Worm (Caenorhabditis elegans) whole organism, L3 larva: Measurements from ENCODE around the gene R09E10.1.

ENCODE experiments used
- R02D3.7 ChIP-seq: fragments of 150-350 bp; optimal IDR thresholded peaks from 2 replicates; lab custom pipeline; 2014; ENCODE audit warnings: missing biosample characterization, missing genetic modification characterization
- ZK546.5 ChIP-seq: sonication (generic microtip); optimal IDR thresholded peaks from 2 replicates; lab custom pipeline; 2017; ENCODE audit warnings: missing biosample characterization, missing genetic modification characterization
- ama-1 ChIP-seq: fragments of 150-350 bp; optimal IDR thresholded peaks from 2 replicates; lab custom pipeline; 2018
- ceh-28 ChIP-seq: fragments of 150-350 bp; optimal IDR thresholded peaks from 2 replicates; lab custom pipeline; 2014; ENCODE audit warnings: missing biosample characterization, missing genetic modification reagents, missing genetic modification characterization
- ceh-82 ChIP-seq: fragments of 150-350 bp; optimal IDR thresholded peaks from 2 replicates; lab custom pipeline; 2014; ENCODE audit warnings: missing biosample characterization, missing genetic modification characterization
- daf-12 ChIP-seq: fragments of 150-350 bp; optimal IDR thresholded peaks from 2 replicates; lab custom pipeline; 2014; ENCODE audit warnings: missing biosample characterization, missing genetic modification reagents, missing genetic modification characterization
- egl-5 ChIP-seq: fragments of 150-350 bp; optimal IDR thresholded peaks from 2 replicates; lab custom pipeline; 2017; ENCODE audit warnings: missing biosample characterization, missing genetic modification reagents, missing genetic modification characterization, inconsistent platforms
- elt-2 ChIP-seq: sonication (generic microtip); optimal IDR thresholded peaks from 2 replicates; lab custom pipeline; 2016; ENCODE audit warnings: missing genetic modification reagents, mild to moderate bottlenecking, missing genetic modification characterization, missing compliant biosample characterization
- fkh-10 ChIP-seq: sonication (generic microtip); optimal IDR thresholded peaks from 2 replicates; lab custom pipeline; 2017; ENCODE audit warnings: missing biosample characterization, missing genetic modification reagents, missing genetic modification characterization
- fkh-2 ChIP-seq: fragments of 150-350 bp; optimal IDR thresholded peaks from 2 replicates; lab custom pipeline; 2014; ENCODE audit warnings: missing biosample characterization, missing genetic modification reagents, missing genetic modification characterization
- lin-15B ChIP-seq: fragments of 150-350 bp; optimal IDR thresholded peaks from 2 replicates; lab custom pipeline; 2014; ENCODE audit warnings: missing biosample characterization, missing genetic modification characterization
- lin-39 ChIP-seq: fragments of 150-350 bp; optimal IDR thresholded peaks from 2 replicates; lab custom pipeline; 2018; ENCODE audit warnings: missing biosample characterization, missing genetic modification reagents, missing genetic modification characterization
- lsy-12 ChIP-seq: sonication (generic microtip); optimal IDR thresholded peaks from 2 replicates; lab custom pipeline; 2016; ENCODE audit warnings: mild to moderate bottlenecking, missing genetic modification characterization, missing compliant biosample characterization
- mdl-1 ChIP-seq: fragments of 150-350 bp; optimal IDR thresholded peaks from 2 replicates; lab custom pipeline; 2014; ENCODE audit warnings: missing biosample characterization, missing genetic modification characterization
- mml-1 ChIP-seq: fragments of 150-350 bp; sonication (generic microtip); optimal IDR thresholded peaks from 3 replicates; lab custom pipeline; 2014; ENCODE audit warnings: missing biosample characterization, missing genetic modification characterization
- nfya-1 ChIP-seq: sonication (generic microtip); optimal IDR thresholded peaks from 2 replicates; lab custom pipeline; 2017; ENCODE audit warnings: missing genetic modification characterization, mild to moderate bottlenecking, missing compliant biosample characterization, antibody characterized with exemption, moderate library complexity; ENCODE audit not compliant: insufficient read depth
- nhr-11 ChIP-seq: fragments of 150-350 bp; optimal IDR thresholded peaks from 2 replicates; lab custom pipeline; 2014; ENCODE audit warnings: missing biosample characterization, missing genetic modification characterization
- nhr-23 ChIP-seq: fragments of 150-350 bp; optimal IDR thresholded peaks from 2 replicates; lab custom pipeline; 2014; ENCODE audit warnings: missing biosample characterization, missing genetic modification reagents, missing genetic modification characterization
- nhr-237 ChIP-seq: fragments of 150-350 bp; optimal IDR thresholded peaks from 2 replicates; lab custom pipeline; 2014; ENCODE audit warnings: missing biosample characterization, missing genetic modification characterization
- nhr-28 ChIP-seq: fragments of 150-350 bp; optimal IDR thresholded peaks from 2 replicates; lab custom pipeline; 2014; ENCODE audit warnings: missing biosample characterization, missing genetic modification characterization
- nhr-67 ChIP-seq: fragments of 150-350 bp; optimal IDR thresholded peaks from 2 replicates; lab custom pipeline; 2014; ENCODE audit warnings: missing biosample characterization, missing genetic modification characterization
- nhr-77 ChIP-seq: fragments of 150-350 bp; optimal IDR thresholded peaks from 2 replicates; lab custom pipeline; 2014; ENCODE audit warnings: missing biosample characterization, missing genetic modification characterization
- pqm-1 ChIP-seq: fragments of 150-350 bp; optimal IDR thresholded peaks from 2 replicates; lab custom pipeline; 2017; ENCODE audit warnings: missing biosample characterization, missing genetic modification characterization, inconsistent platforms
- sea-2 ChIP-seq: fragments of 150-350 bp; sonication (generic microtip); optimal IDR thresholded peaks from 4 replicates; lab custom pipeline; 2014; ENCODE audit warnings: missing biosample characterization, missing genetic modification reagents, missing genetic modification characterization
- skn-1 ChIP-seq: fragments of 150-350 bp; optimal IDR thresholded peaks from 2 replicates; lab custom pipeline; 2014; ENCODE audit warnings: missing biosample characterization, missing genetic modification characterization
- snpc-4 ChIP-seq: fragments of 150-350 bp; optimal IDR thresholded peaks from 2 replicates; lab custom pipeline; 2014; ENCODE audit warnings: missing biosample characterization, missing genetic modification characterization
- unc-39 ChIP-seq: sonication (generic microtip); optimal IDR thresholded peaks from 4 replicates; lab custom pipeline; 2017; ENCODE audit warnings: missing biosample characterization, missing genetic modification characterization
- unc-62 ChIP-seq: fragments of 150-350 bp; sonication (generic microtip); optimal IDR thresholded peaks from 4 replicates; lab custom pipeline; 2014; ENCODE audit warnings: missing biosample characterization, missing genetic modification reagents, missing genetic modification characterization
- zag-1 ChIP-seq: fragments of 150-350 bp; optimal IDR thresholded peaks from 2 replicates; lab custom pipeline; 2014; ENCODE audit warnings: missing biosample characterization, missing genetic modification characterization
- ztf-11 ChIP-seq: fragments of 150-350 bp; optimal IDR thresholded peaks from 2 replicates; lab custom pipeline; 2014; ENCODE audit warnings: missing biosample characterization, missing genetic modification characterization

The R09E10.1 gene

ce11 chrIV:10277716-10278115 is 44.8 kb downstream of the R09E10.1 start, which contains the start of gene Y43C5A.4:
Gene Y43C5A.4 (plus strand): TSS chrIV:10278016.
- TF ChIP-seq lsy-12 (tag; lab: Kevin White, UChicago): no peak
- TF ChIP-seq unc-62: no peak

DNA sequence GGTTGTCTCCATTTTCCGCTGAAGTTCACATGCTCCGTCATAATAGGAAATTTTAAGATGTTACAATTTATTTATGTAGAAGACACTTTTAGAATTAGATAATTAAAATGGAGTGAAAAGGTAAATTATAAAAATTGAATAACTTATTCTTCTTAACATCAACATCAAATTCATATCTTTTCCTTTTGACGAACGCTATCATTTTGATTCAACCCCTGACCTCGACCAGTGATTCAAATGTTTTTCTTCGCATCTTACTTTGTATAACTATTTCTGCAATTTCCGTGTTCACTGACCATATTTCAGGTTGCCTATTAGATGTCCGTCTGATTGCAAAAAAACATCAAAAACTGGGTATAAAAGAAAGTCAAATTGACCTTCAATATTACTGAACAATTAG is 45.6 kb downstream of the R09E10.1 start, which contains the start of gene Y43C5A.7:
TSS of gene Y43C5A.7 (plus strand) at position 301 of the 400 bp plus-strand sequence.
- TF ChIP-seq mml-1 (tag; lab: Kevin White, UChicago) (no peak), fkh-2 (no peak), unc-39 (tag; lab: Kevin White, UChicago) (no peak), nhr-23 (tag; lab: Kevin White, UChicago) (no peak)

DNA sequence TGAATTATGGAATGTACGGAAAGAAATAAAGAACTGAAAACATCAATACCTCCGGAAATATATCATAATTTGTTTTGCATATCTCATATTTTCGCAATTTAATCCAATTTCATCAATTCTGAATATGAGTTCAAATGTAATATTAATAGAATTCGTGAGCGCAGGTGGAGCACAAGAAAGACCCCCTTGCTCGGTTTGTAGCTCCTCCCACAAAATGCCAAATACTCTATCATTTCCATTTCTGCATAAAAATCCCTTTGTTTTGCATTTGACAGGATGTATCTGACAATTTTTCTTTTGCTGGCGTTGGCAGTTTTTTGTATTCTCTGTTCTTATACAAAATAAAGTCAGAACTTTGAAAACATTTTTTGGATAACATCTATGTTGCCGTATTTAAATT is 47.5 kb downstream of the R09E10.1 start:
- TF ChIP-seq nhr-67 (no peak), nhr-237 (tag; lab: Kevin White, UChicago) (no peak), mml-1 (tag; lab: Kevin White, UChicago) (no peak), sea-2 (GFP tag; lab: Kevin White, UChicago) (no peak), daf-12 (tag; lab: Kevin White, UChicago) (no peak), nhr-77 (no peak), ZK546.5 (no peak), skn-1 (tag; lab: Kevin White, UChicago) (no peak), nhr-11 (tag; lab: Kevin White, UChicago) (no peak), elt-2 (no peak), ceh-82 (no peak), lsy-12 (tag; lab: Kevin White, UChicago) (no peak), R02D3.7 (no peak), egl-5 (no peak), unc-39 (tag; lab: Kevin White, UChicago) (no peak), unc-62 (no peak), mdl-1 (tag; lab: Kevin White, UChicago) (no peak), lin-15B (tag; lab: Kevin White, UChicago) (no peak)

DNA sequence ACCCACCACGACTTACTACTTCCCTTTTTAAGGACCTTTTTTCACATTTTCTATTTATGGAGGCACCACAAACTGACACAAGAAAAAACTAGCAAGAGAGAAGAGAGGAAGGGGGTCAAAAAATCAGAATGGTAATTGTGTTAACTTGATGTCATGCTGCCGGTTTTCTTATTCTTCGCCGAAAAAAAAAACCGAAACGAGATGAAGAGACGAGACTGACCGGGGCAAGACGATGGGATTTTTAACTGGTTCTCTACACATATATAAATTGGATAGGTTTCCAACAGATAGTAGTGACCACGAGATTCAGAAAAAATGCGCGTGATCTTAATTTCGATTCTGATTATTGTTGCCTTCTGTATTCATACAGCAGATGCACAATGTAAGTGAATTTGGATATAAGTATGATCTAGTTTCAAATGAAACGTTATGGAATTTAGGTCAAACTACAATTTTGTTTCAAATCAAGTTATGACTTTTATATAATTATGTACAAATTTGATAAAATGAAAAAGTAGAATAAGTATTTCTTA is 48.7 kb downstream of the R09E10.1 start, which contains the start of gene Y43C5A.3:
TSS of gene Y43C5A.3 (plus strand) at position 256 of the 533 bp plus-strand sequence.
- TF ChIP-seq ama-1 (lab: Kevin White, UChicago) (no peak), nhr-23 (tag; lab: Kevin White, UChicago) (peak; percentile 57)

ce11 chrIV:10273360-10273759 is 49.2 kb downstream of the R09E10.1 start:
- no peak for TF ChIP-seq ama-1 (lab: Kevin White, UChicago)
- TF ChIP-seq nhr-67: no peak
- no peak for TF ChIP-seq daf-12 (tag; lab: Kevin White, UChicago)
- TF ChIP-seq unc-62: no peak
- no peak for TF ChIP-seq nhr-28 (tag; lab: Kevin White, UChicago)
- TF ChIP-seq ZK546.5: no peak
- no peak for TF ChIP-seq nfya-1 (tag; lab: Kevin White, UChicago)
- TF ChIP-seq nhr-23 (tag; lab: Kevin White, UChicago): no peak
- TF ChIP-seq ceh-28: no peak
- no peak for TF ChIP-seq pqm-1
- TF ChIP-seq sea-2 (GFP tag; lab: Kevin White, UChicago): no peak
- TF ChIP-seq ztf-11 (tag; lab: Kevin White, UChicago): no peak
- no peak for TF ChIP-seq fkh-10 (GFP tag; lab: Kevin White, UChicago)
- TF ChIP-seq egl-5: no peak
- TF ChIP-seq lin-15B (tag; lab: Kevin White, UChicago): no peak
- no peak for TF ChIP-seq lin-39 (tag; lab: Kevin White, UChicago)
- no peak for TF ChIP-seq snpc-4
- no peak for TF ChIP-seq zag-1 (tag; lab: Kevin White, UChicago)
